Fruit fly (Drosophila melanogaster) whole organism, adult: ENCODE data around the gene CG15550.

Source experiments
- CG12768 ChIP-seq: fragments of 200-800 bp; sonication (Bioruptor generic); optimal IDR thresholded peaks from 2 replicates; lab custom pipeline; 2017; ENCODE audit warnings: missing biosample characterization, missing genetic modification characterization, mild to moderate bottlenecking, moderate library complexity, missing genetic modification reagents
- Crg-1 ChIP-seq: fragments of 200-800 bp; sonication (Bioruptor generic); optimal IDR thresholded peaks from 2 replicates; lab custom pipeline; 2016; ENCODE audit warnings: missing biosample characterization, missing genetic modification characterization
- Mnt ChIP-seq: fragments of 200-800 bp; sonication (Bioruptor generic); optimal IDR thresholded peaks from 2 replicates; lab custom pipeline; 2016; ENCODE audit warnings: missing biosample characterization, mild to moderate bottlenecking, missing genetic modification characterization
- cnc ChIP-seq, 2 experiments: fragments of >200 bp; optimal IDR thresholded peaks; 2 replicates each; lab custom pipeline; 2017
- kay ChIP-seq: fragments of 200-800 bp; sonication (Bioruptor generic); peaks from one replicate; lab custom pipeline; 2016; ENCODE audit warnings: missing biosample characterization, missing genetic modification characterization, borderline replicate concordance
- pad ChIP-seq: fragments of 200-800 bp; sonication (Bioruptor generic); optimal IDR thresholded peaks from 3 replicates; lab custom pipeline; 2017; ENCODE audit warnings: missing biosample characterization, missing genetic modification characterization, mild to moderate bottlenecking, moderate library complexity, missing genetic modification reagents
- tj ChIP-seq: fragments of 200-800 bp; sonication (Bioruptor generic); optimal IDR thresholded peaks from 3 replicates; lab custom pipeline; 2017; ENCODE audit warnings: missing biosample characterization, mild to moderate bottlenecking, missing genetic modification characterization, moderate library complexity
- toe ChIP-seq: fragments of 200-800 bp; sonication (Bioruptor generic); optimal IDR thresholded peaks from 2 replicates; lab custom pipeline; 2016; ENCODE audit warnings: missing biosample characterization, missing genetic modification characterization

The CG15550 gene

dm6 chr3R:30887302-30887701, 49.6 kb downstream of the CG15550 start:
- TF ChIP-seq cnc (optimal IDR thresholded peaks at IDR 0.05; lab: Kevin White, UChicago) (no peak), toe (GFP tag; lab: Kevin White, UChicago) (no peak), Crg-1 (no peak), kay (peak; percentile 91), CG12768 (no peak), Mnt (GFP tag; lab: Kevin White, UChicago) (no peak)

- no peak for TF ChIP-seq pad
- TF ChIP-seq tj = peak; percentile 96
Observed at dm6 chr3R:30886850-30887249, 50.1 kb downstream of the CG15550 start.
